Fruit fly (Drosophila melanogaster) whole organism, embryonic: ENCODE data around the gene SecS.

Experiments
- Antp ChIP-seq: fragments of 200-800 bp; sonication (Bioruptor generic); optimal IDR thresholded peaks from 3 replicates; lab custom pipeline; 2016; ENCODE audit warnings: missing biosample characterization, missing genetic modification characterization
- Bdp1 ChIP-seq: fragments of 200-800 bp; sonication (Bioruptor generic); optimal IDR thresholded peaks from 3 replicates; lab custom pipeline; 2016; ENCODE audit warnings: missing biosample characterization, missing genetic modification characterization
- CG10267 ChIP-seq: fragments of 200-800 bp; sonication (Bioruptor generic); optimal IDR thresholded peaks from 2 replicates; lab custom pipeline; 2018; ENCODE audit warnings: missing biosample characterization, mild to moderate bottlenecking, missing genetic modification characterization, moderate library complexity
- CG11085 ChIP-seq: fragments of 200-800 bp; sonication (Bioruptor generic); IDR thresholded peaks from 2 replicates; pipeline ENCODE4 v1.3.6; 2022; ENCODE audit warnings: missing biosample characterization, missing genetic modification characterization
- CG11723 ChIP-seq: fragments of 200-800 bp; sonication (Bioruptor generic); optimal IDR thresholded peaks from 2 replicates; lab custom pipeline; 2017; ENCODE audit warnings: missing biosample characterization, mild to moderate bottlenecking, missing genetic modification characterization
- CG12155 ChIP-seq: fragments of 200-800 bp; sonication (Bioruptor generic); optimal IDR thresholded peaks from 3 replicates; lab custom pipeline; 2016; ENCODE audit warnings: missing biosample characterization, missing genetic modification characterization
- CG12299 ChIP-seq: fragments of 200-800 bp; sonication (Bioruptor generic); optimal IDR thresholded peaks from 2 replicates; lab custom pipeline; 2018; ENCODE audit warnings: missing biosample characterization, mild to moderate bottlenecking, missing genetic modification characterization
- CG12391 ChIP-seq: fragments of 200-800 bp; sonication (Bioruptor generic); optimal IDR thresholded peaks from 3 replicates; lab custom pipeline; 2018; ENCODE audit warnings: missing biosample characterization, mild to moderate bottlenecking, missing genetic modification characterization, moderate library complexity
- CG13287 ChIP-seq: fragments of 200-800 bp; sonication (Bioruptor generic); IDR thresholded peaks from 2 replicates; pipeline ENCODE4 v1.3.6; 2022; ENCODE audit warnings: missing biosample characterization, missing genetic modification characterization; ENCODE audit not compliant: partially characterized antibody
- CG13424 ChIP-seq: fragments of 200-800 bp; sonication (Bioruptor generic); optimal IDR thresholded peaks from 2 replicates; lab custom pipeline; 2019; ENCODE audit warnings: missing biosample characterization, mild to moderate bottlenecking, missing genetic modification characterization, moderate library complexity
- CG15514 ChIP-seq: fragments of 200-800 bp; sonication (Bioruptor generic); optimal IDR thresholded peaks from 3 replicates; lab custom pipeline; 2017; ENCODE audit warnings: missing biosample characterization, missing genetic modification characterization, mild to moderate bottlenecking, moderate library complexity, missing genetic modification reagents
- CG1603 ChIP-seq: fragments of 200-800 bp; sonication (Bioruptor generic); optimal IDR thresholded peaks from 2 replicates; lab custom pipeline; 2019; ENCODE audit warnings: missing biosample characterization, mild to moderate bottlenecking, missing genetic modification characterization, moderate library complexity
- CG18262 ChIP-seq: fragments of 200-800 bp; optimal IDR thresholded peaks from 3 replicates; lab custom pipeline; 2019; ENCODE audit warnings: missing biosample characterization, mild to moderate bottlenecking, missing genetic modification characterization, moderate library complexity
- CG33557 ChIP-seq: fragments of 200-800 bp; sonication (Bioruptor generic); optimal IDR thresholded peaks from 2 replicates; lab custom pipeline; 2019; ENCODE audit warnings: missing biosample characterization, mild to moderate bottlenecking, missing genetic modification characterization, moderate library complexity
- CG4328 ChIP-seq: fragments of 200-800 bp; sonication (Bioruptor generic); optimal IDR thresholded peaks from 3 replicates; lab custom pipeline; 2017; ENCODE audit warnings: missing biosample characterization, missing genetic modification reagents, missing genetic modification characterization
- CG4424 ChIP-seq: fragments of 200-800 bp; sonication (Bioruptor generic); optimal IDR thresholded peaks from 3 replicates; lab custom pipeline; 2016; ENCODE audit warnings: missing biosample characterization, missing genetic modification characterization
- CG6272 ChIP-seq: fragments of 200-800 bp; sonication (Bioruptor generic); IDR thresholded peaks from 2 replicates; pipeline ENCODE4 v1.3.6; 2022; ENCODE audit warnings: missing biosample characterization, missing genetic modification characterization
- CG7786 ChIP-seq: fragments of 200-800 bp; sonication (Bioruptor generic); optimal IDR thresholded peaks from 2 replicates; lab custom pipeline; 2016; ENCODE audit warnings: missing biosample characterization, missing genetic modification characterization
- CG8765 ChIP-seq: fragments of 200-800 bp; sonication (Bioruptor generic); IDR thresholded peaks from 2 replicates; pipeline ENCODE4 v1.3.6; 2022; ENCODE audit warnings: missing biosample characterization, missing genetic modification characterization
- CG9727 ChIP-seq: fragments of 200-800 bp; sonication (Bioruptor generic); optimal IDR thresholded peaks from 3 replicates; lab custom pipeline; 2017; ENCODE audit warnings: missing biosample characterization, mild to moderate bottlenecking, missing genetic modification characterization
- CG9797 ChIP-seq: fragments of 200-800 bp; sonication (Bioruptor generic); optimal IDR thresholded peaks from 3 replicates; lab custom pipeline; 2018; ENCODE audit warnings: missing biosample characterization, mild to moderate bottlenecking, missing genetic modification characterization
- CHES-1-like ChIP-seq: fragments of 200-800 bp; sonication (Bioruptor generic); optimal IDR thresholded peaks from 2 replicates; lab custom pipeline; 2016; ENCODE audit warnings: missing biosample characterization, missing genetic modification characterization
- CrebB ChIP-seq: fragments of 200-800 bp; sonication (Bioruptor generic); optimal IDR thresholded peaks from 3 replicates; lab custom pipeline; 2018; ENCODE audit warnings: missing biosample characterization, mild to moderate bottlenecking, missing genetic modification characterization
- D19B ChIP-seq: fragments of 200-800 bp; sonication (Bioruptor generic); optimal IDR thresholded peaks from 2 replicates; lab custom pipeline; 2017; ENCODE audit warnings: missing biosample characterization, mild to moderate bottlenecking, missing genetic modification characterization
- Dll ChIP-seq: fragments of 200-800 bp; sonication (Bioruptor generic); IDR thresholded peaks from 4 replicates; pipeline ENCODE4 v1.3.6; 2022; ENCODE audit warnings: missing biosample characterization, missing genetic modification characterization; ENCODE audit not compliant: partially characterized antibody
- Doc3 ChIP-seq: fragments of 200-800 bp; sonication (Bioruptor generic); IDR thresholded peaks from 3 replicates; pipeline ENCODE4 v1.3.6; 2022; ENCODE audit warnings: missing biosample characterization, missing genetic modification characterization; ENCODE audit not compliant: partially characterized antibody
- Ets97D ChIP-seq: fragments of 200-800 bp; sonication (Bioruptor generic); optimal IDR thresholded peaks from 3 replicates; lab custom pipeline; 2016; ENCODE audit warnings: missing biosample characterization, missing genetic modification characterization
- HLH4C ChIP-seq: fragments of 200-800 bp; sonication (Bioruptor generic); IDR thresholded peaks from 3 replicates; pipeline ENCODE4 v1.3.6; 2022; ENCODE audit warnings: missing biosample characterization, missing genetic modification characterization; ENCODE audit not compliant: partially characterized antibody
- Hr3 ChIP-seq: fragments of 200-800 bp; sonication (Bioruptor generic); optimal IDR thresholded peaks from 3 replicates; lab custom pipeline; 2016; ENCODE audit warnings: missing biosample characterization, missing genetic modification characterization
- Hr78 ChIP-seq, 2 experiments: fragments of 200-800 bp in 1 of 2; fragments of >200 bp in 1 of 2; sonication (Bioruptor generic) in 1 of 2; optimal IDR thresholded peaks; 2 replicates each; lab custom pipeline; 2017 to 2019; ENCODE audit warnings: missing biosample characterization in 2 of 2, missing genetic modification characterization in 2 of 2, mild to moderate bottlenecking in 1 of 2, moderate library complexity in 1 of 2
- NC2α ChIP-seq: fragments of 200-800 bp; sonication (Bioruptor generic); optimal IDR thresholded peaks from 2 replicates; lab custom pipeline; 2016; ENCODE audit warnings: missing biosample characterization, missing genetic modification characterization
- Nf-YC ChIP-seq: fragments of 200-800 bp; optimal IDR thresholded peaks from 3 replicates; lab custom pipeline; 2019; ENCODE audit warnings: missing biosample characterization, mild to moderate bottlenecking, missing genetic modification characterization, moderate library complexity
- Rfx ChIP-seq: fragments of 200-800 bp; sonication (Bioruptor generic); IDR thresholded peaks from 2 replicates; pipeline ENCODE4 v1.3.6; 2022; ENCODE audit warnings: missing biosample characterization, missing genetic modification characterization
- Trl ChIP-seq, 3 experiments: fragments of >200 bp in 2 of 3; fragments of 200-800 bp in 1 of 3; sonication (Bioruptor generic) in 1 of 3; optimal IDR thresholded peaks; 2 replicates in 1 of 3; 3 replicates in 2 of 3; lab custom pipeline; 2016 to 2017; ENCODE audit warnings: missing biosample characterization in 1 of 3, missing genetic modification characterization in 1 of 3
- ara ChIP-seq: fragments of 200-800 bp; sonication (Bioruptor generic); IDR thresholded peaks from 2 replicates; pipeline ENCODE4 v1.3.6; 2022; ENCODE audit warnings: missing biosample characterization, missing genetic modification characterization
- bsh ChIP-seq, 2 experiments: fragments of 200-800 bp; sonication (Bioruptor generic); optimal IDR thresholded peaks; 2 replicates each; lab custom pipeline; 2017 to 2018; ENCODE audit warnings: mild to moderate bottlenecking in 2 of 2, missing biosample characterization in 2 of 2, missing genetic modification characterization in 2 of 2, moderate library complexity in 1 of 2
- cad ChIP-seq: fragments of >200 bp; optimal IDR thresholded peaks from 2 replicates; lab custom pipeline; 2017; ENCODE audit warnings: missing biosample characterization, missing genetic modification characterization
- chinmo ChIP-seq: fragments of 200-800 bp; sonication (Bioruptor generic); IDR thresholded peaks from 4 replicates; pipeline ENCODE4 v1.3.6; 2022; ENCODE audit warnings: missing biosample characterization, missing genetic modification characterization; ENCODE audit not compliant: partially characterized antibody
- crp ChIP-seq, 2 experiments: fragments of 200-800 bp; sonication (Bioruptor generic); optimal IDR thresholded peaks; 2 replicates in 1 of 2; 3 replicates in 1 of 2; lab custom pipeline; 2017; ENCODE audit warnings: missing biosample characterization in 2 of 2, missing genetic modification characterization in 2 of 2, mild to moderate bottlenecking in 1 of 2, moderate library complexity in 1 of 2
- hb ChIP-seq: fragments of 200-800 bp; sonication (Bioruptor generic); IDR thresholded peaks from 3 replicates; pipeline ENCODE4 v1.3.6; 2022; ENCODE audit warnings: missing biosample characterization, missing genetic modification characterization; ENCODE audit not compliant: partially characterized antibody
- lbe ChIP-seq: fragments of 200-800 bp; sonication (Bioruptor generic); optimal IDR thresholded peaks from 2 replicates; lab custom pipeline; 2016; ENCODE audit warnings: missing biosample characterization, mild to moderate bottlenecking, missing genetic modification characterization
- nerfin-2 ChIP-seq: fragments of 200-800 bp; sonication (Bioruptor generic); IDR thresholded peaks from 2 replicates; pipeline ENCODE4 v1.3.6; 2022; ENCODE audit warnings: missing biosample characterization, missing genetic modification characterization; ENCODE audit not compliant: partially characterized antibody
- pho ChIP-seq: fragments of 200-800 bp; sonication (Bioruptor generic); optimal IDR thresholded peaks from 2 replicates; lab custom pipeline; 2016; ENCODE audit warnings: missing biosample characterization, missing genetic modification characterization
- scrt ChIP-seq: fragments of 200-800 bp; sonication (Bioruptor generic); optimal IDR thresholded peaks from 2 replicates; lab custom pipeline; 2018; ENCODE audit warnings: missing biosample characterization, mild to moderate bottlenecking, missing genetic modification characterization, moderate library complexity
- slbo ChIP-seq: fragments of 200-800 bp; sonication (Bioruptor generic); IDR thresholded peaks from 2 replicates; pipeline ENCODE4 v1.3.6; 2022; ENCODE audit warnings: missing biosample characterization, missing genetic modification characterization
- stwl ChIP-seq: fragments of 200-800 bp; sonication (Bioruptor generic); optimal IDR thresholded peaks from 3 replicates; lab custom pipeline; 2018; ENCODE audit warnings: missing biosample characterization, mild to moderate bottlenecking, missing genetic modification characterization, moderate library complexity
- tap ChIP-seq: fragments of 200-800 bp; optimal IDR thresholded peaks from 3 replicates; lab custom pipeline; 2019; ENCODE audit warnings: missing biosample characterization, mild to moderate bottlenecking, missing genetic modification characterization, moderate library complexity
- zen ChIP-seq: fragments of 200-800 bp; sonication (Bioruptor generic); optimal IDR thresholded peaks from 3 replicates; lab custom pipeline; 2018; ENCODE audit warnings: missing biosample characterization, mild to moderate bottlenecking, missing genetic modification characterization, moderate library complexity
- zen2 ChIP-seq: fragments of 200-800 bp; sonication (Bioruptor generic); IDR thresholded peaks from 3 replicates; pipeline ENCODE4 v1.3.6; 2022; ENCODE audit warnings: missing biosample characterization, missing genetic modification characterization; ENCODE audit not compliant: partially characterized antibody

The SecS gene

DNA sequence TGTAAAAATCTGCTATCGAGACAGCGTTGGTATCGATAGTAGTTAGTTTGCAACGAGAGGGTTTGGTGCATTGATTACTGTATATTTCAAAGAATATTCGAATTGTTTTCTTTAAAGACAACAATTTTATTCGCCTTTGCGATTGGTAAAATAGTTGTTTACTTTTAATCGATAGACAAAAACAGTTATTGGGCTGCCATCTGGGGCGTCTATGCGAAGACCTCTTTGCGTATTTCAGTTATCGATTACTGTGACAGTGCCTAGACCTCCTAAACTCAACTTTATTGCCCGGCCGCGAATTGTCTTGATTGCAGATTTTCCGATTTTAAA is 11.8 kb downstream of the SecS start, which contains the start of gene Atu (continued):
- peak; percentile 32 for TF ChIP-seq CG9727 (GFP tag; lab: Kevin White, UChicago)
- TF ChIP-seq D19B, result no peak
- TF ChIP-seq ara (GFP tag; lab: Robert Waterston, UW), result no peak
- peak in 1 of 2 experiments; percentile 22 for TF ChIP-seq Hr78 (GFP tag; optimal IDR thresholded peaks at IDR 0.05; lab: Kevin White, UChicago)
- TF ChIP-seq chinmo (GFP tag; lab: Robert Waterston, UW), result peak; percentile 87
- peak; percentile 94 for TF ChIP-seq hb (GFP tag; lab: Robert Waterston, UW)
- no peak for TF ChIP-seq Trl (optimal IDR thresholded peaks at IDR 0.05; lab: Kevin White, UChicago)
- TF ChIP-seq Trl (GFP tag; optimal IDR thresholded peaks at IDR 0.05; lab: Kevin White, UChicago), result peak; percentile 34
- TF ChIP-seq CG18262 (tag; lab: Kevin White, UChicago), result peak; percentile 46
- TF ChIP-seq CG4424 (GFP tag; lab: Kevin White, UChicago), result peak; percentile 17
- TF ChIP-seq CG9797 (GFP tag; lab: Kevin White, UChicago), result peak; percentile 19
- peak; percentile 93 for TF ChIP-seq CG13287 (GFP tag; lab: Robert Waterston, UW)
- peak; percentile 26 for TF ChIP-seq zen (tag; lab: Kevin White, UChicago)
- no peak for TF ChIP-seq CG8765 (GFP tag; lab: Robert Waterston, UW)
- peak; percentile 66 for TF ChIP-seq Ets97D
- TF ChIP-seq CG10267 (tag; lab: Kevin White, UChicago), result peak; percentile 61
- TF ChIP-seq crp (GFP tag; optimal IDR thresholded peaks at IDR 0.05; lab: Kevin White, UChicago), result peak in 1 of 2 experiments; percentile 42
- peak in 1 of 2 experiments; percentile 1 for TF ChIP-seq bsh (GFP tag; optimal IDR thresholded peaks at IDR 0.05; lab: Kevin White, UChicago)
- peak; percentile 55 for TF ChIP-seq CG7786 (GFP tag; lab: Kevin White, UChicago)
- TF ChIP-seq CHES-1-like (GFP tag; lab: Kevin White, UChicago), result peak; percentile 88
- TF ChIP-seq slbo (GFP tag; lab: Robert Waterston, UW), result peak; percentile 49; the same call in 1 of the 2 replicates
- TF ChIP-seq nerfin-2, result peak; percentile 85
- TF ChIP-seq Nf-YC, result peak; percentile 52
- peak; percentile 92 for TF ChIP-seq Doc3 (GFP tag; lab: Robert Waterston, UW)
- no peak for TF ChIP-seq CG11085
- peak; percentile 97 for TF ChIP-seq Dll
- TF ChIP-seq CG1603 (tag; lab: Kevin White, UChicago), result peak; percentile 68
- no peak for TF ChIP-seq cad (GFP tag; lab: Kevin White, UChicago)
- peak; percentile 83 for TF ChIP-seq zen2 (GFP tag; lab: Robert Waterston, UW)
- peak; percentile 41; the same call in 1 of the 2 replicates for TF ChIP-seq Rfx (GFP tag; lab: Robert Waterston, UW)
- TF ChIP-seq tap, result no peak
- no peak for TF ChIP-seq CrebB
- peak; percentile 71 for TF ChIP-seq CG15514 (GFP tag; lab: Kevin White, UChicago)
- TF ChIP-seq lbe (GFP tag; lab: Kevin White, UChicago), result peak; percentile 54
- peak; percentile 72 for TF ChIP-seq CG12155 (GFP tag; lab: Kevin White, UChicago)
- TF ChIP-seq CG11723 (GFP tag; lab: Kevin White, UChicago), result no peak
- TF ChIP-seq stwl (tag; lab: Kevin White, UChicago), result peak; percentile 60
- peak; percentile 38 for TF ChIP-seq pho
- peak; percentile 2 for TF ChIP-seq NC2α
- peak; percentile 39 for TF ChIP-seq CG13424 (tag; lab: Kevin White, UChicago)
- TF ChIP-seq HLH4C (GFP tag; lab: Robert Waterston, UW), result peak; percentile 93
- TF ChIP-seq CG33557 (GFP tag; lab: Kevin White, UChicago), result no peak
- TF ChIP-seq CG6272 (GFP tag; lab: Robert Waterston, UW), result no peak
- peak; percentile 42 for TF ChIP-seq Hr3 (GFP tag; lab: Kevin White, UChicago)
- peak; percentile 47 for TF ChIP-seq Antp (GFP tag; lab: Kevin White, UChicago)
- TF ChIP-seq CG12299 (tag; lab: Kevin White, UChicago), result no peak
- TF ChIP-seq Bdp1 (GFP tag; lab: Kevin White, UChicago), result no peak
- TF ChIP-seq CG12391 (tag; lab: Kevin White, UChicago), result peak; percentile 56
- no peak for TF ChIP-seq scrt (GFP tag; lab: Kevin White, UChicago)
- TF ChIP-seq CG4328 (GFP tag; lab: Kevin White, UChicago), result peak; percentile 18
